Worm (Caenorhabditis elegans) whole organism, L4 larva: Measurements from ENCODE around the gene acc-1.
"Not testable (repeated sequence)": the region's sequence is repeated elsewhere in the genome, so short reads cannot be mapped to it uniquely, and the experiment has no call there.

Experiments
- nhr-25 ChIP-seq: sonication (generic microtip); optimal IDR thresholded peaks from 2 replicates; lab custom pipeline; 2017; ENCODE audit warnings: missing genetic modification characterization, mild to moderate bottlenecking, missing compliant biosample characterization, antibody characterized with exemption, moderate library complexity, borderline replicate concordance; ENCODE audit not compliant: insufficient read depth
- nhr-6 ChIP-seq: fragments of 150-350 bp; optimal IDR thresholded peaks from 2 replicates; lab custom pipeline; 2014; ENCODE audit warnings: missing biosample characterization, missing genetic modification characterization

DNA sequence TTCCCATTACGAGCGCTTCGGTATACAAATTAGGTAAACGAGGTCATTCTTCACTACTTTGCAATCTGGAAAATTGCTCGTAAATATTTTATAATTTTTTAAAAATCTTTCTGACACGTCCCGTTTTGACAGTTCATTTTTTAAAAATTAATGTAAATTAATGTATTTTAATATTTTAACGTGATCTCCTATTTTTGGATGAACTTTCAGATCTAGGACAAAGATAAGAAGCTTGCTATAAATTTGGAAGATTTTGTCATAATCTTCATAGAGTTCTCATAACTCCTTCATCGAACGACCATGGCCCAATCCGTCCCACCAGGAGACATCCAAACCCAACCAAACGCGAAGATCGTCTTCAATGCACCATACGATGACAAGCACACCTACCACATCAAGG, 30.9 kb downstream of the acc-1 start, which contains the start of gene msp-76:
- TF ChIP-seq nhr-6, nhr-25 (tag; lab: Kevin White, UChicago): not testable (repeated sequence)
